Worm (Caenorhabditis elegans) whole organism, L3 larva: ENCODE results near the gene Y43F8B.9.

ENCODE experiments used
- elt-2 ChIP-seq: sonication (generic microtip); optimal IDR thresholded peaks from 2 replicates; lab custom pipeline; 2016; ENCODE audit warnings: missing genetic modification reagents, mild to moderate bottlenecking, missing genetic modification characterization, missing compliant biosample characterization
- elt-3 ChIP-seq, 3 experiments: fragments of 150-350 bp in 1 of 3; sonication (generic microtip) in 2 of 3; optimal IDR thresholded peaks; 2 replicates in 2 of 3; 4 replicates in 1 of 3; lab custom pipeline; 2014 to 2017; ENCODE audit warnings: missing biosample characterization in 3 of 3, missing genetic modification characterization in 3 of 3
- jun-1 ChIP-seq: fragments of 150-350 bp; optimal IDR thresholded peaks from 2 replicates; lab custom pipeline; 2014; ENCODE audit warnings: missing biosample characterization, missing genetic modification reagents, missing genetic modification characterization
- nhr-25 ChIP-seq: sonication (generic microtip); optimal IDR thresholded peaks from 2 replicates; lab custom pipeline; 2017; ENCODE audit warnings: missing biosample characterization, missing genetic modification characterization
- nhr-76 ChIP-seq: fragments of 150-350 bp; sonication (generic microtip); optimal IDR thresholded peaks from 5 replicates; lab custom pipeline; 2014; ENCODE audit warnings: missing biosample characterization, missing genetic modification characterization
- skn-1 ChIP-seq: fragments of 150-350 bp; optimal IDR thresholded peaks from 2 replicates; lab custom pipeline; 2014; ENCODE audit warnings: missing biosample characterization, missing genetic modification characterization
- ztf-4 ChIP-seq: fragments of 150-350 bp; optimal IDR thresholded peaks from 2 replicates; lab custom pipeline; 2014; ENCODE audit warnings: missing biosample characterization, missing genetic modification characterization

ce11 chrV:19524569-19524968 lies 46.6 kb downstream of the Y43F8B.9 start:
- TF ChIP-seq nhr-76 (no peak), elt-2 (tag; lab: Kevin White, UChicago) (peak; percentile 76), jun-1 (tag; lab: Kevin White, UChicago) (no peak), nhr-25 (tag; lab: Kevin White, UChicago) (no peak), elt-3 (tag; optimal IDR thresholded peaks at IDR 0.05; lab: Kevin White, UChicago) (no peak), skn-1 (no peak), ztf-4 (tag; lab: Kevin White, UChicago) (no peak)
